Fruit fly (Drosophila melanogaster) whole organism, embryonic: ENCODE measurements around the gene Alg2.

Experiments used
- Blimp-1 ChIP-seq: fragments of 200-800 bp; sonication (Bioruptor generic); optimal IDR thresholded peaks from 3 replicates; lab custom pipeline; 2018; ENCODE audit warnings: missing biosample characterization, missing genetic modification characterization, mild to moderate bottlenecking, moderate library complexity, missing genetic modification reagents
- CG10543 ChIP-seq: fragments of 200-800 bp; sonication (Bioruptor generic); optimal IDR thresholded peaks from 3 replicates; lab custom pipeline; 2017; ENCODE audit warnings: missing biosample characterization, mild to moderate bottlenecking, missing genetic modification characterization, moderate library complexity
- CG12744 ChIP-seq: fragments of 200-800 bp; sonication (Bioruptor generic); optimal IDR thresholded peaks from 2 replicates; lab custom pipeline; 2016; ENCODE audit warnings: missing biosample characterization, missing genetic modification characterization
- CG12769 ChIP-seq: fragments of 200-800 bp; sonication (Bioruptor generic); optimal IDR thresholded peaks from 2 replicates; lab custom pipeline; 2019; ENCODE audit warnings: missing biosample characterization, mild to moderate bottlenecking, missing genetic modification characterization, moderate library complexity
- CG1832 ChIP-seq: fragments of 200-800 bp; sonication (Bioruptor generic); optimal IDR thresholded peaks from 2 replicates; lab custom pipeline; 2017; ENCODE audit warnings: missing biosample characterization, mild to moderate bottlenecking, missing genetic modification characterization, inconsistent platforms
- CG31441 ChIP-seq: fragments of 200-800 bp; sonication (Bioruptor generic); IDR thresholded peaks from 2 replicates; pipeline ENCODE4 v1.3.6; 2022; ENCODE audit warnings: missing biosample characterization, missing genetic modification characterization
- CG32532 ChIP-seq: fragments of 200-800 bp; sonication (Bioruptor generic); IDR thresholded peaks from 2 replicates; pipeline ENCODE4 v1.3.6; 2022; ENCODE audit warnings: missing biosample characterization, missing genetic modification characterization
- CG5180 ChIP-seq: fragments of 200-800 bp; sonication (Bioruptor generic); optimal IDR thresholded peaks from 3 replicates; lab custom pipeline; 2017; ENCODE audit warnings: missing biosample characterization, missing genetic modification characterization, mild to moderate bottlenecking, moderate library complexity, missing genetic modification reagents
- CG6813 ChIP-seq: fragments of 200-800 bp; sonication (Bioruptor generic); optimal IDR thresholded peaks from 2 replicates; lab custom pipeline; 2017; ENCODE audit warnings: missing biosample characterization, missing genetic modification characterization, mild to moderate bottlenecking, moderate library complexity, missing genetic modification reagents
- CG8765 ChIP-seq: fragments of 200-800 bp; sonication (Bioruptor generic); IDR thresholded peaks from 2 replicates; pipeline ENCODE4 v1.3.6; 2022; ENCODE audit warnings: missing biosample characterization, missing genetic modification characterization
- CG9797 ChIP-seq: fragments of 200-800 bp; sonication (Bioruptor generic); optimal IDR thresholded peaks from 3 replicates; lab custom pipeline; 2018; ENCODE audit warnings: missing biosample characterization, mild to moderate bottlenecking, missing genetic modification characterization
- CG9817 ChIP-seq: fragments of 200-800 bp; sonication (Bioruptor generic); optimal IDR thresholded peaks from 2 replicates; lab custom pipeline; 2018; ENCODE audit warnings: missing biosample characterization, mild to moderate bottlenecking, missing genetic modification characterization, moderate library complexity
- Gug ChIP-seq: fragments of 200-800 bp; sonication (Bioruptor generic); IDR thresholded peaks from 4 replicates; pipeline ENCODE4 v1.3.6; 2022; ENCODE audit warnings: missing biosample characterization, missing genetic modification characterization
- Hey ChIP-seq: fragments of 200-800 bp; sonication (Bioruptor generic); optimal IDR thresholded peaks from 3 replicates; lab custom pipeline; 2018; ENCODE audit warnings: missing biosample characterization, mild to moderate bottlenecking, missing genetic modification characterization
- Hsf ChIP-seq: fragments of 200-800 bp; sonication (Bioruptor generic); optimal IDR thresholded peaks from 3 replicates; lab custom pipeline; 2016; ENCODE audit warnings: missing biosample characterization, missing genetic modification characterization
- Lhr ChIP-seq: fragments of 200-800 bp; sonication (Bioruptor generic); optimal IDR thresholded peaks from 3 replicates; lab custom pipeline; 2017; ENCODE audit warnings: mild to moderate bottlenecking, missing biosample characterization, missing genetic modification reagents, missing genetic modification characterization
- Taf1 ChIP-seq: fragments of 200-800 bp; sonication (Bioruptor generic); IDR thresholded peaks from 2 replicates; pipeline ENCODE4 v1.3.6; 2022; ENCODE audit warnings: missing biosample characterization, missing genetic modification characterization
- Vsx1 ChIP-seq: fragments of 200-800 bp; sonication (Bioruptor generic); optimal IDR thresholded peaks from 2 replicates; lab custom pipeline; 2017; ENCODE audit warnings: missing biosample characterization, mild to moderate bottlenecking, missing genetic modification characterization, missing genetic modification reagents
- az2 ChIP-seq: fragments of 200-800 bp; sonication (Bioruptor generic); optimal IDR thresholded peaks from 3 replicates; lab custom pipeline; 2016; ENCODE audit warnings: missing biosample characterization, missing genetic modification characterization
- bsh ChIP-seq, 2 experiments: fragments of 200-800 bp; sonication (Bioruptor generic); optimal IDR thresholded peaks; 2 replicates each; lab custom pipeline; 2017 to 2018; ENCODE audit warnings: mild to moderate bottlenecking in 2 of 2, missing biosample characterization in 2 of 2, missing genetic modification characterization in 2 of 2, moderate library complexity in 1 of 2
- cad ChIP-seq: fragments of >200 bp; optimal IDR thresholded peaks from 2 replicates; lab custom pipeline; 2017; ENCODE audit warnings: missing biosample characterization, missing genetic modification characterization
- cato ChIP-seq: fragments of 200-800 bp; sonication (Bioruptor generic); optimal IDR thresholded peaks from 2 replicates; lab custom pipeline; 2016; ENCODE audit warnings: missing biosample characterization, missing genetic modification characterization, borderline replicate concordance
- chinmo ChIP-seq: fragments of 200-800 bp; sonication (Bioruptor generic); IDR thresholded peaks from 4 replicates; pipeline ENCODE4 v1.3.6; 2022; ENCODE audit warnings: missing biosample characterization, missing genetic modification characterization; ENCODE audit not compliant: partially characterized antibody
- dan ChIP-seq: fragments of 200-800 bp; sonication (Bioruptor generic); IDR thresholded peaks from 2 replicates; pipeline ENCODE4 v1.3.6; 2022; ENCODE audit warnings: missing biosample characterization, missing genetic modification characterization
- grn ChIP-seq: fragments of 200-800 bp; sonication (Bioruptor generic); optimal IDR thresholded peaks from 3 replicates; lab custom pipeline; 2017; ENCODE audit warnings: missing biosample characterization, missing genetic modification characterization
- hkb ChIP-seq, 2 experiments: fragments of 200-800 bp in 1 of 2; fragments of >200 bp in 1 of 2; sonication (Bioruptor generic) in 1 of 2; IDR thresholded peaks in 1 of 2; optimal IDR thresholded peaks in 1 of 2; 2 replicates each; pipeline versions ENCODE4 v1.3.6 to Lab custom; 2017 to 2022; ENCODE audit warnings: missing biosample characterization in 1 of 2, missing genetic modification characterization in 1 of 2
- insv ChIP-seq, 2 experiments: fragments of 200-800 bp; sonication (Bioruptor generic); optimal IDR thresholded peaks; 3 replicates each; lab custom pipeline; 2016 to 2018; ENCODE audit warnings: missing biosample characterization in 2 of 2, missing genetic modification characterization in 2 of 2
- knrl ChIP-seq: fragments of 200-800 bp; sonication (Bioruptor generic); IDR thresholded peaks from 3 replicates; pipeline ENCODE4 v1.3.6; 2022; ENCODE audit warnings: missing biosample characterization, missing genetic modification characterization; ENCODE audit not compliant: partially characterized antibody
- nom ChIP-seq: fragments of 200-800 bp; sonication (Bioruptor generic); optimal IDR thresholded peaks from 2 replicates; lab custom pipeline; 2017; ENCODE audit warnings: missing biosample characterization, missing genetic modification characterization, mild to moderate bottlenecking, moderate library complexity, missing genetic modification reagents
- oc ChIP-seq: fragments of 200-800 bp; sonication (Bioruptor generic); optimal IDR thresholded peaks from 2 replicates; lab custom pipeline; 2018; ENCODE audit warnings: missing biosample characterization, mild to moderate bottlenecking, missing genetic modification characterization, moderate library complexity
- pum ChIP-seq: fragments of 200-800 bp; sonication (Bioruptor generic); optimal IDR thresholded peaks from 2 replicates; lab custom pipeline; 2016; ENCODE audit warnings: missing biosample characterization, missing genetic modification characterization
- schlank ChIP-seq: fragments of 200-800 bp; sonication (Bioruptor generic); optimal IDR thresholded peaks from 2 replicates; lab custom pipeline; 2018; ENCODE audit warnings: missing biosample characterization, mild to moderate bottlenecking, missing genetic modification characterization
- scrt ChIP-seq: fragments of 200-800 bp; sonication (Bioruptor generic); optimal IDR thresholded peaks from 2 replicates; lab custom pipeline; 2018; ENCODE audit warnings: missing biosample characterization, mild to moderate bottlenecking, missing genetic modification characterization, moderate library complexity
- unc-4 ChIP-seq: fragments of 200-800 bp; sonication (Bioruptor generic); IDR thresholded peaks from 2 replicates; pipeline ENCODE4 v1.3.6; 2022; ENCODE audit warnings: missing biosample characterization, missing genetic modification characterization; ENCODE audit not compliant: partially characterized antibody

Gene Alg2

dm6 chr3L:3108040-3108615, 35.5 kb upstream of the Alg2 start (continued):
- no peak for TF ChIP-seq CG31441 (GFP tag; lab: Robert Waterston, UW)
- TF ChIP-seq Lhr = no peak
- no peak for TF ChIP-seq az2 (GFP tag; lab: Kevin White, UChicago)
- TF ChIP-seq CG12769 (tag; lab: Kevin White, UChicago) = peak; percentile 39
- TF ChIP-seq Gug = no peak
- TF ChIP-seq cato (GFP tag; lab: Kevin White, UChicago) = no peak

- TF ChIP-seq CG6813 (GFP tag; lab: Kevin White, UChicago) (no peak), Blimp-1 (GFP tag; lab: Kevin White, UChicago) (peak; percentile 87), CG9817 (tag; lab: Kevin White, UChicago) (no peak)
Measured at dm6 chr3L:3108964-3109363, 34.6 kb upstream of the Alg2 start.

dm6 chr3L:3109417-3110090, 34.1 kb upstream of the Alg2 start:
- TF ChIP-seq CG10543 (GFP tag; lab: Kevin White, UChicago) = no peak
- TF ChIP-seq schlank (tag; lab: Kevin White, UChicago) = no peak
- TF ChIP-seq Blimp-1 (GFP tag; lab: Kevin White, UChicago) = peak; percentile 35
- TF ChIP-seq pum = no peak
- TF ChIP-seq unc-4 = no peak
- no peak for TF ChIP-seq Taf1 (GFP tag; lab: Robert Waterston, UW)
- no peak for TF ChIP-seq CG8765 (GFP tag; lab: Robert Waterston, UW)
- TF ChIP-seq CG5180 (GFP tag; lab: Kevin White, UChicago) = no peak
- peak; percentile 35 for TF ChIP-seq nom (GFP tag; lab: Kevin White, UChicago)
- no peak for TF ChIP-seq CG32532 (GFP tag; lab: Robert Waterston, UW)
- 0 out of 4 replicates have a peak, but pooled peaks have one; percentile 12 for TF ChIP-seq chinmo
- no peak for TF ChIP-seq CG12744
- TF ChIP-seq CG9797 (GFP tag; lab: Kevin White, UChicago) = no peak
- no peak for TF ChIP-seq scrt (GFP tag; lab: Kevin White, UChicago)
- no peak for TF ChIP-seq cad (GFP tag; lab: Kevin White, UChicago)
- no peak for TF ChIP-seq Hey (tag; lab: Kevin White, UChicago)
- TF ChIP-seq oc (tag; lab: Kevin White, UChicago) = peak; percentile 10
- no peak for TF ChIP-seq bsh (GFP tag; optimal IDR thresholded peaks at IDR 0.05; lab: Kevin White, UChicago)
- no peak for TF ChIP-seq Vsx1
- TF ChIP-seq Hsf (GFP tag; lab: Kevin White, UChicago) = no peak
- no peak for TF ChIP-seq insv (GFP tag; optimal IDR thresholded peaks at IDR 0.05; lab: Kevin White, UChicago)
- peak; percentile 79 for TF ChIP-seq grn
- no peak for TF ChIP-seq hkb (optimal IDR thresholded peaks at IDR 0.05; lab: Kevin White, UChicago)
- TF ChIP-seq hkb (GFP tag; IDR thresholded peaks at IDR 0.05; lab: Robert Waterston, UW) = no peak
- no peak for TF ChIP-seq knrl (GFP tag; lab: Robert Waterston, UW)
- TF ChIP-seq dan = no peak
- no peak for TF ChIP-seq CG1832 (GFP tag; lab: Kevin White, UChicago)
